Fruit fly (Drosophila melanogaster) whole organism, embryonic: ENCODE results near the gene Clc.
A peak's percentile ranks its signal among the peaks of the same experiment; 100 is the strongest.

Source experiments
- Atf6 ChIP-seq: fragments of 200-800 bp; sonication (Bioruptor generic); IDR thresholded peaks from 2 replicates; pipeline ENCODE4 v1.3.6; 2022; ENCODE audit warnings: missing biosample characterization, missing genetic modification characterization
- Bgb ChIP-seq: fragments of 200-800 bp; sonication (Bioruptor generic); IDR thresholded peaks from 2 replicates; pipeline ENCODE4 v1.3.6; 2022; ENCODE audit warnings: missing biosample characterization, missing genetic modification characterization; ENCODE audit not compliant: partially characterized antibody
- CG10321 ChIP-seq: fragments of 200-800 bp; sonication (Bioruptor generic); IDR thresholded peaks from 2 replicates; pipeline ENCODE4 v1.3.6; 2022; ENCODE audit warnings: missing biosample characterization, missing genetic modification characterization
- CG10543 ChIP-seq: fragments of 200-800 bp; sonication (Bioruptor generic); optimal IDR thresholded peaks from 3 replicates; lab custom pipeline; 2017; ENCODE audit warnings: missing biosample characterization, mild to moderate bottlenecking, missing genetic modification characterization, moderate library complexity
- CG10565 ChIP-seq: fragments of 200-800 bp; sonication (Bioruptor generic); optimal IDR thresholded peaks from 3 replicates; lab custom pipeline; 2016; ENCODE audit warnings: missing biosample characterization, mild to moderate bottlenecking, missing genetic modification characterization
- CG11456 ChIP-seq: fragments of 200-800 bp; sonication (Bioruptor generic); IDR thresholded peaks from 3 replicates; pipeline ENCODE4 v1.3.6; 2022; ENCODE audit warnings: missing biosample characterization, missing genetic modification characterization
- CG11560 ChIP-seq: fragments of 200-800 bp; sonication (Bioruptor generic); IDR thresholded peaks from 3 replicates; pipeline ENCODE4 v1.3.6; 2022; ENCODE audit warnings: missing biosample characterization, missing genetic modification characterization
- CG1233 ChIP-seq: fragments of 200-800 bp; sonication (Bioruptor generic); optimal IDR thresholded peaks from 4 replicates; lab custom pipeline; 2018; ENCODE audit warnings: missing biosample characterization, mild to moderate bottlenecking, missing genetic modification characterization
- CG14050 ChIP-seq: fragments of 200-800 bp; sonication (Bioruptor generic); IDR thresholded peaks from 3 replicates; pipeline ENCODE4 v1.3.6; 2022; ENCODE audit warnings: missing biosample characterization, missing genetic modification characterization
- CG16813 ChIP-seq: fragments of 200-800 bp; sonication (Bioruptor generic); IDR thresholded peaks from 3 replicates; pipeline ENCODE4 v1.3.6; 2022; ENCODE audit warnings: missing biosample characterization, missing genetic modification characterization; ENCODE audit not compliant: partially characterized antibody
- CG18011 ChIP-seq: fragments of 200-800 bp; sonication (Bioruptor generic); optimal IDR thresholded peaks from 2 replicates; lab custom pipeline; 2017; ENCODE audit warnings: missing biosample characterization, missing genetic modification characterization, mild to moderate bottlenecking, moderate library complexity, missing genotype
- CG2120 ChIP-seq: fragments of 200-800 bp; sonication (Bioruptor generic); optimal IDR thresholded peaks from 3 replicates; lab custom pipeline; 2016; ENCODE audit warnings: missing biosample characterization, missing genetic modification characterization
- CG2712 ChIP-seq: fragments of 200-800 bp; optimal IDR thresholded peaks from 3 replicates; lab custom pipeline; 2019; ENCODE audit warnings: missing biosample characterization, mild to moderate bottlenecking, missing genetic modification characterization, moderate library complexity
- CG2889 ChIP-seq: fragments of 200-800 bp; sonication (Bioruptor generic); IDR thresholded peaks from 3 replicates; pipeline ENCODE4 v1.3.6; 2022; ENCODE audit warnings: missing biosample characterization, missing genetic modification characterization
- CG31365 ChIP-seq: fragments of 200-800 bp; sonication (Bioruptor generic); optimal IDR thresholded peaks from 2 replicates; lab custom pipeline; 2018; ENCODE audit warnings: missing biosample characterization, mild to moderate bottlenecking, missing genetic modification characterization
- CG31388 ChIP-seq: fragments of 200-800 bp; sonication (Bioruptor generic); optimal IDR thresholded peaks from 2 replicates; lab custom pipeline; 2016; ENCODE audit warnings: missing biosample characterization, missing genetic modification characterization
- CG32767 ChIP-seq: fragments of 200-800 bp; sonication (Bioruptor generic); IDR thresholded peaks from 2 replicates; pipeline ENCODE4 v1.3.6; 2022; ENCODE audit warnings: missing biosample characterization, missing genetic modification characterization
- CG4424 ChIP-seq: fragments of 200-800 bp; sonication (Bioruptor generic); optimal IDR thresholded peaks from 3 replicates; lab custom pipeline; 2016; ENCODE audit warnings: missing biosample characterization, missing genetic modification characterization
- CG4820 ChIP-seq: fragments of 200-800 bp; sonication (Bioruptor generic); optimal IDR thresholded peaks from 3 replicates; lab custom pipeline; 2016; ENCODE audit warnings: missing biosample characterization, missing genetic modification characterization
- CG6175 ChIP-seq: fragments of 200-800 bp; sonication (Bioruptor generic); IDR thresholded peaks from 3 replicates; pipeline ENCODE4 v1.3.6; 2022; ENCODE audit warnings: missing biosample characterization, missing genetic modification characterization
- CG6272 ChIP-seq: fragments of 200-800 bp; sonication (Bioruptor generic); IDR thresholded peaks from 2 replicates; pipeline ENCODE4 v1.3.6; 2022; ENCODE audit warnings: missing biosample characterization, missing genetic modification characterization
- CG6654 ChIP-seq: fragments of 200-800 bp; sonication (Bioruptor generic); optimal IDR thresholded peaks from 2 replicates; lab custom pipeline; 2017; ENCODE audit warnings: missing biosample characterization, mild to moderate bottlenecking, missing genetic modification characterization
- CG9215 ChIP-seq: fragments of 200-800 bp; sonication (Bioruptor generic); IDR thresholded peaks from 2 replicates; pipeline ENCODE4 v1.3.6; 2022; ENCODE audit warnings: missing biosample characterization, missing genetic modification characterization
- Doc3 ChIP-seq: fragments of 200-800 bp; sonication (Bioruptor generic); IDR thresholded peaks from 3 replicates; pipeline ENCODE4 v1.3.6; 2022; ENCODE audit warnings: missing biosample characterization, missing genetic modification characterization; ENCODE audit not compliant: partially characterized antibody
- E2f2 ChIP-seq: fragments of 200-800 bp; sonication (Bioruptor generic); IDR thresholded peaks from 2 replicates; pipeline ENCODE4 v1.3.6; 2022; ENCODE audit warnings: missing biosample characterization, missing genetic modification characterization
- Eip74EF ChIP-seq, 2 experiments: fragments of 200-800 bp in 1 of 2; fragments of >200 bp in 1 of 2; sonication (Bioruptor generic) in 1 of 2; optimal IDR thresholded peaks; 2 replicates each; lab custom pipeline; 2017 to 2019; ENCODE audit warnings: missing biosample characterization in 2 of 2, missing genetic modification characterization in 2 of 2, mild to moderate bottlenecking in 1 of 2, moderate library complexity in 1 of 2
- Hr3 ChIP-seq: fragments of 200-800 bp; sonication (Bioruptor generic); optimal IDR thresholded peaks from 3 replicates; lab custom pipeline; 2016; ENCODE audit warnings: missing biosample characterization, missing genetic modification characterization
- MBD-R2 ChIP-seq: fragments of 200-800 bp; sonication (Bioruptor generic); IDR thresholded peaks from 2 replicates; pipeline ENCODE4 v1.3.6; 2022; ENCODE audit warnings: missing biosample characterization, missing genetic modification characterization
- Max ChIP-seq: fragments of 200-800 bp; sonication (Bioruptor generic); optimal IDR thresholded peaks from 2 replicates; lab custom pipeline; 2016; ENCODE audit warnings: missing biosample characterization, mild to moderate bottlenecking, missing genetic modification characterization
- Mrtf ChIP-seq: fragments of 200-800 bp; sonication (Bioruptor generic); IDR thresholded peaks from 3 replicates; pipeline ENCODE4 v1.3.6; 2022; ENCODE audit warnings: missing biosample characterization, missing genetic modification characterization
- bab2 ChIP-seq: fragments of 200-800 bp; sonication (Bioruptor generic); optimal IDR thresholded peaks from 2 replicates; lab custom pipeline; 2016; ENCODE audit warnings: missing biosample characterization, missing genetic modification characterization
- cg ChIP-seq: fragments of 200-800 bp; sonication (Bioruptor generic); optimal IDR thresholded peaks from 3 replicates; lab custom pipeline; 2019; ENCODE audit warnings: missing biosample characterization, mild to moderate bottlenecking, missing genetic modification characterization, moderate library complexity
- chinmo ChIP-seq: fragments of 200-800 bp; sonication (Bioruptor generic); IDR thresholded peaks from 4 replicates; pipeline ENCODE4 v1.3.6; 2022; ENCODE audit warnings: missing biosample characterization, missing genetic modification characterization; ENCODE audit not compliant: partially characterized antibody
- crp ChIP-seq, 2 experiments: fragments of 200-800 bp; sonication (Bioruptor generic); optimal IDR thresholded peaks; 2 replicates in 1 of 2; 3 replicates in 1 of 2; lab custom pipeline; 2017; ENCODE audit warnings: missing biosample characterization in 2 of 2, missing genetic modification characterization in 2 of 2, mild to moderate bottlenecking in 1 of 2, moderate library complexity in 1 of 2
- danr ChIP-seq: fragments of 200-800 bp; sonication (Bioruptor generic); IDR thresholded peaks from 2 replicates; pipeline ENCODE4 v1.3.6; 2022; ENCODE audit warnings: missing biosample characterization, missing genetic modification characterization
- her ChIP-seq: fragments of 200-800 bp; sonication (Bioruptor generic); optimal IDR thresholded peaks from 2 replicates; lab custom pipeline; 2016; ENCODE audit warnings: missing biosample characterization, missing genetic modification characterization
- jumu ChIP-seq: fragments of 200-800 bp; sonication (Bioruptor generic); optimal IDR thresholded peaks from 3 replicates; lab custom pipeline; 2016; ENCODE audit warnings: missing biosample characterization, missing genetic modification characterization
- kah ChIP-seq: fragments of 200-800 bp; sonication (Bioruptor generic); optimal IDR thresholded peaks from 2 replicates; lab custom pipeline; 2018; ENCODE audit warnings: missing biosample characterization, mild to moderate bottlenecking, missing genetic modification characterization
- maf-S ChIP-seq: fragments of 200-800 bp; sonication (Bioruptor generic); optimal IDR thresholded peaks from 2 replicates; lab custom pipeline; 2016; ENCODE audit warnings: missing biosample characterization, missing genetic modification characterization
- nerfin-1 ChIP-seq: fragments of 200-800 bp; sonication (Bioruptor generic); optimal IDR thresholded peaks from 3 replicates; lab custom pipeline; 2019; ENCODE audit warnings: missing biosample characterization, mild to moderate bottlenecking, missing genetic modification characterization, moderate library complexity
- pho ChIP-seq: fragments of 200-800 bp; sonication (Bioruptor generic); optimal IDR thresholded peaks from 2 replicates; lab custom pipeline; 2016; ENCODE audit warnings: missing biosample characterization, missing genetic modification characterization
- psq ChIP-seq: fragments of 200-800 bp; sonication (Bioruptor generic); optimal IDR thresholded peaks from 2 replicates; lab custom pipeline; 2017; ENCODE audit warnings: missing biosample characterization, missing genetic modification characterization
- slbo ChIP-seq: fragments of 200-800 bp; sonication (Bioruptor generic); IDR thresholded peaks from 2 replicates; pipeline ENCODE4 v1.3.6; 2022; ENCODE audit warnings: missing biosample characterization, missing genetic modification characterization
- tap ChIP-seq: fragments of 200-800 bp; optimal IDR thresholded peaks from 3 replicates; lab custom pipeline; 2019; ENCODE audit warnings: missing biosample characterization, mild to moderate bottlenecking, missing genetic modification characterization, moderate library complexity
- tin ChIP-seq: fragments of 200-800 bp; sonication (Bioruptor generic); optimal IDR thresholded peaks from 3 replicates; lab custom pipeline; 2016; ENCODE audit warnings: missing biosample characterization, missing genetic modification characterization
- tup ChIP-seq: fragments of 200-800 bp; sonication (Bioruptor generic); optimal IDR thresholded peaks from 2 replicates; lab custom pipeline; 2016; ENCODE audit warnings: missing biosample characterization, mild to moderate bottlenecking, missing genetic modification characterization, moderate library complexity
- wdn ChIP-seq: fragments of 200-800 bp; sonication (Bioruptor generic); IDR thresholded peaks from 2 replicates; pipeline ENCODE4 v1.3.6; 2022; ENCODE audit warnings: missing biosample characterization, missing genetic modification characterization
- wek ChIP-seq: fragments of 200-800 bp; sonication (Bioruptor generic); optimal IDR thresholded peaks from 3 replicates; lab custom pipeline; 2018; ENCODE audit warnings: missing biosample characterization, mild to moderate bottlenecking, missing genetic modification characterization, moderate library complexity

Clc gene

DNA sequence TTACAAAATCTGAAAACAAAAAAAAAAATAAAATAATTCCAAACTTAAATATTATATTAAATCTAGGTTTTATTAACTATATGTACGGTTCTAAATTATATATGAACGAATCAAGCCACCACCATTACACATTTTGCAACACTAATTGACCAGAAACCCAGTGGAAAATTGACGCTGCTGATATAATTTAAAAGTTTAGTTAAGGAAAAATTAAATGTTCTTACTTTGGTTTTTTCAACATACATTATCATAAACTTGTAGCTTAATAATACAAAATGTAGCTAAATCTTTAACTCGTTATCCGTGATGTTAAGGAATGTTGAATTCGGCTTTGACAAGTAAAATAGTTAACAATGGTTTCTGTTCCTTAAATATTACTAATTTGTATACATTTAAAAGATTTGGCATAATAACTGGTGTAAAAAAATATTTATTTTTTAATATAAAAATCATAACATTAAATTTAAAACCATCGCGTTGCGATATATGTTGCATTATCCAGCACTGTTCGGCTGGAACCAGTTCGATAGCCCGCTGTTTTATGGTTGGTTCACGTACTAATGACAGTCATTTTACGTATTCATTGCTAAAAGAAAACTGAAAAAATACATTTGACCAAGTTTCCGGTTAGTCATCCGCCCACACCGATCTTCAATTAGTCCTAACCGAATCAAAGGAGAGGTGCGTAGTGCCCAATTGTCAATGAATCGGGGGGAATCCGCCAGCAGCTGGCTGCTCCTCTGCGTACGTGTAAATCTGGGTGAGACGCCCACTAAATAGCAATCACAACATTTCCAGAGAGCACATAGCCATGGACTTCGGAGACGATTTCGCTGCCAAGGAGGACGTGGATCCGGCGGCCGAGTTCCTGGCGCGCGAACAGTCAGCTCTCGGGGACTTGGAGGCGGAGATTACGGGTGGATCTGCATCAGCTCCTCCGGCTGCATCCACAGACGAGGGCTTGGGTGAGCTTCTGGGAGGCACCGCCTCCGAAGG is 1.4 kb downstream of the Clc start:
- TF ChIP-seq CG10565 (GFP tag; lab: Kevin White, UChicago) = no peak
- no peak for TF ChIP-seq wek (GFP tag; lab: Kevin White, UChicago)
- no peak for TF ChIP-seq her (GFP tag; lab: Kevin White, UChicago)
- TF ChIP-seq jumu (GFP tag; lab: Kevin White, UChicago) = no peak
- peak; percentile 67 for TF ChIP-seq CG10543 (GFP tag; lab: Kevin White, UChicago)
- TF ChIP-seq bab2 (GFP tag; lab: Kevin White, UChicago) = no peak
- no peak for TF ChIP-seq cg (GFP tag; lab: Kevin White, UChicago)
- TF ChIP-seq Bgb (GFP tag; lab: Robert Waterston, UW) = peak; percentile 68
- TF ChIP-seq CG4424 (GFP tag; lab: Kevin White, UChicago) = peak; percentile 62
- TF ChIP-seq Mrtf = no peak
- TF ChIP-seq crp (GFP tag; optimal IDR thresholded peaks at IDR 0.05; lab: Kevin White, UChicago) = peak in 1 of 2 experiments; percentile 28
- TF ChIP-seq tin (GFP tag; lab: Kevin White, UChicago) = peak; percentile 41
- no peak for TF ChIP-seq CG31365 (tag; lab: Kevin White, UChicago)
- TF ChIP-seq pho = peak; percentile 11
- peak; percentile 66 for TF ChIP-seq slbo (GFP tag; lab: Robert Waterston, UW)
- no peak for TF ChIP-seq CG2889 (GFP tag; lab: Robert Waterston, UW)
- peak; percentile 48; the same call in 1 of the 2 replicates for TF ChIP-seq CG9215
- TF ChIP-seq CG4820 = peak; percentile 32
- no peak for TF ChIP-seq kah (GFP tag; lab: Kevin White, UChicago)
- peak; percentile 53 for TF ChIP-seq CG2712 (tag; lab: Kevin White, UChicago)
- TF ChIP-seq wdn (GFP tag; lab: Robert Waterston, UW) = no peak; the same call in none of the 2 replicates
- no peak for TF ChIP-seq CG18011 (GFP tag; lab: Kevin White, UChicago)
- no peak for TF ChIP-seq tup (GFP tag; lab: Kevin White, UChicago)
- TF ChIP-seq CG6175 (GFP tag; lab: Robert Waterston, UW) = no peak
- peak; percentile 32 for TF ChIP-seq CG14050
- peak; percentile 44; the same call in 1 of the 2 replicates for TF ChIP-seq MBD-R2 (GFP tag; lab: Robert Waterston, UW)
- peak; percentile 49; the same call in 1 of the 2 replicates for TF ChIP-seq Atf6
- TF ChIP-seq Eip74EF (GFP tag; optimal IDR thresholded peaks at IDR 0.05; lab: Kevin White, UChicago) = peak in 1 of 2 experiments; percentile 0
- no peak; the same call in 1 of the 2 replicates for TF ChIP-seq danr
- peak; percentile 39; the same call in 1 of the 2 replicates for TF ChIP-seq E2f2 (GFP tag; lab: Robert Waterston, UW)
- no peak for TF ChIP-seq CG32767 (GFP tag; lab: Robert Waterston, UW)
- TF ChIP-seq chinmo (GFP tag; lab: Robert Waterston, UW) = no peak
- no peak; the same call in 2 of the 3 replicates for TF ChIP-seq CG11560 (tag; lab: Robert Waterston, UW)
- peak; percentile 33 for TF ChIP-seq Max (GFP tag; lab: Kevin White, UChicago)
- peak; percentile 65 for TF ChIP-seq nerfin-1 (tag; lab: Kevin White, UChicago)
- peak; percentile 65 for TF ChIP-seq Hr3 (GFP tag; lab: Kevin White, UChicago)
- TF ChIP-seq CG1233 (GFP tag; lab: Kevin White, UChicago) = peak; percentile 41
- peak; percentile 42 for TF ChIP-seq CG6272
- TF ChIP-seq maf-S (GFP tag; lab: Kevin White, UChicago) = no peak
- peak; percentile 64 for TF ChIP-seq CG2120 (GFP tag; lab: Kevin White, UChicago)
- TF ChIP-seq psq (GFP tag; lab: Kevin White, UChicago) = peak; percentile 13
- TF ChIP-seq CG10321 (GFP tag; lab: Robert Waterston, UW) = no peak; the same call in 1 of the 2 replicates
- peak; percentile 72 for TF ChIP-seq CG16813 (GFP tag; lab: Robert Waterston, UW)
- TF ChIP-seq CG6654 = no peak
- peak; percentile 15 for TF ChIP-seq CG31388
- peak; percentile 74 for TF ChIP-seq CG11456 (GFP tag; lab: Robert Waterston, UW)
- no peak for TF ChIP-seq tap (tag; lab: Kevin White, UChicago)
- TF ChIP-seq Doc3 (GFP tag; lab: Robert Waterston, UW) = peak; percentile 52
